Worm (Caenorhabditis elegans) whole organism, L3 larva: ENCODE measurements around the gene C52G5.2.
A peak's percentile ranks its signal among the peaks of the same experiment; 100 is the strongest.

ENCODE experiments used
- R02D3.7 ChIP-seq: fragments of 150-350 bp; optimal IDR thresholded peaks from 2 replicates; lab custom pipeline; 2014; ENCODE audit warnings: missing biosample characterization, missing genetic modification characterization
- aly-2 ChIP-seq: fragments of 150-350 bp; optimal IDR thresholded peaks from 2 replicates; lab custom pipeline; 2014; ENCODE audit warnings: missing biosample characterization, missing genetic modification characterization
- ama-1 ChIP-seq: fragments of 150-350 bp; optimal IDR thresholded peaks from 2 replicates; lab custom pipeline; 2018
- ceh-16 ChIP-seq: sonication (generic microtip); optimal IDR thresholded peaks from 2 replicates; lab custom pipeline; 2017; ENCODE audit warnings: missing biosample characterization, missing genetic modification characterization
- ceh-28 ChIP-seq: fragments of 150-350 bp; optimal IDR thresholded peaks from 2 replicates; lab custom pipeline; 2014; ENCODE audit warnings: missing biosample characterization, missing genetic modification reagents, missing genetic modification characterization
- ceh-82 ChIP-seq: fragments of 150-350 bp; optimal IDR thresholded peaks from 2 replicates; lab custom pipeline; 2014; ENCODE audit warnings: missing biosample characterization, missing genetic modification characterization
- ceh-9 ChIP-seq: sonication (generic microtip); optimal IDR thresholded peaks from 2 replicates; lab custom pipeline; 2018; ENCODE audit warnings: missing biosample characterization, missing genetic modification characterization
- daf-12 ChIP-seq: fragments of 150-350 bp; optimal IDR thresholded peaks from 2 replicates; lab custom pipeline; 2014; ENCODE audit warnings: missing biosample characterization, missing genetic modification reagents, missing genetic modification characterization
- egl-5 ChIP-seq: fragments of 150-350 bp; optimal IDR thresholded peaks from 2 replicates; lab custom pipeline; 2017; ENCODE audit warnings: missing biosample characterization, missing genetic modification reagents, missing genetic modification characterization, inconsistent platforms
- elt-1 ChIP-seq: fragments of 150-350 bp; optimal IDR thresholded peaks from 2 replicates; lab custom pipeline; 2014; ENCODE audit warnings: missing biosample characterization, missing genetic modification characterization
- elt-2 ChIP-seq: sonication (generic microtip); optimal IDR thresholded peaks from 2 replicates; lab custom pipeline; 2016; ENCODE audit warnings: missing genetic modification reagents, mild to moderate bottlenecking, missing genetic modification characterization, missing compliant biosample characterization
- elt-3 ChIP-seq, 3 experiments: fragments of 150-350 bp in 1 of 3; sonication (generic microtip) in 2 of 3; optimal IDR thresholded peaks; 2 replicates in 2 of 3; 4 replicates in 1 of 3; lab custom pipeline; 2014 to 2017; ENCODE audit warnings: missing biosample characterization in 3 of 3, missing genetic modification characterization in 3 of 3
- eor-1 ChIP-seq, 2 experiments: fragments of 150-350 bp; optimal IDR thresholded peaks; 2 replicates each; lab custom pipeline; 2014 to 2018; ENCODE audit warnings: missing biosample characterization in 2 of 2, missing genetic modification characterization in 2 of 2
- fkh-10 ChIP-seq: sonication (generic microtip); optimal IDR thresholded peaks from 2 replicates; lab custom pipeline; 2017; ENCODE audit warnings: missing biosample characterization, missing genetic modification reagents, missing genetic modification characterization
- fkh-2 ChIP-seq: fragments of 150-350 bp; optimal IDR thresholded peaks from 2 replicates; lab custom pipeline; 2014; ENCODE audit warnings: missing biosample characterization, missing genetic modification reagents, missing genetic modification characterization
- hmg-11 ChIP-seq: sonication (generic microtip); optimal IDR thresholded peaks from 2 replicates; lab custom pipeline; 2016; ENCODE audit warnings: missing genetic modification characterization, missing compliant biosample characterization
- jun-1 ChIP-seq: fragments of 150-350 bp; optimal IDR thresholded peaks from 2 replicates; lab custom pipeline; 2014; ENCODE audit warnings: missing biosample characterization, missing genetic modification reagents, missing genetic modification characterization
- lin-15B ChIP-seq: fragments of 150-350 bp; optimal IDR thresholded peaks from 2 replicates; lab custom pipeline; 2014; ENCODE audit warnings: missing biosample characterization, missing genetic modification characterization
- lin-39 ChIP-seq: fragments of 150-350 bp; optimal IDR thresholded peaks from 2 replicates; lab custom pipeline; 2018; ENCODE audit warnings: missing biosample characterization, missing genetic modification reagents, missing genetic modification characterization
- lsy-12 ChIP-seq: sonication (generic microtip); optimal IDR thresholded peaks from 2 replicates; lab custom pipeline; 2016; ENCODE audit warnings: mild to moderate bottlenecking, missing genetic modification characterization, missing compliant biosample characterization
- mdl-1 ChIP-seq: fragments of 150-350 bp; optimal IDR thresholded peaks from 2 replicates; lab custom pipeline; 2014; ENCODE audit warnings: missing biosample characterization, missing genetic modification characterization
- mml-1 ChIP-seq: fragments of 150-350 bp; sonication (generic microtip); optimal IDR thresholded peaks from 3 replicates; lab custom pipeline; 2014; ENCODE audit warnings: missing biosample characterization, missing genetic modification characterization
- nfya-1 ChIP-seq: sonication (generic microtip); optimal IDR thresholded peaks from 2 replicates; lab custom pipeline; 2017; ENCODE audit warnings: missing genetic modification characterization, mild to moderate bottlenecking, missing compliant biosample characterization, antibody characterized with exemption, moderate library complexity; ENCODE audit not compliant: insufficient read depth
- nhr-11 ChIP-seq: fragments of 150-350 bp; optimal IDR thresholded peaks from 2 replicates; lab custom pipeline; 2014; ENCODE audit warnings: missing biosample characterization, missing genetic modification characterization
- nhr-12 ChIP-seq: fragments of 150-350 bp; optimal IDR thresholded peaks from 2 replicates; lab custom pipeline; 2014; ENCODE audit warnings: missing biosample characterization, missing genetic modification characterization
- nhr-23 ChIP-seq: fragments of 150-350 bp; optimal IDR thresholded peaks from 2 replicates; lab custom pipeline; 2014; ENCODE audit warnings: missing biosample characterization, missing genetic modification reagents, missing genetic modification characterization
- nhr-237 ChIP-seq: fragments of 150-350 bp; optimal IDR thresholded peaks from 2 replicates; lab custom pipeline; 2014; ENCODE audit warnings: missing biosample characterization, missing genetic modification characterization
- nhr-28 ChIP-seq: fragments of 150-350 bp; optimal IDR thresholded peaks from 2 replicates; lab custom pipeline; 2014; ENCODE audit warnings: missing biosample characterization, missing genetic modification characterization
- nhr-43 ChIP-seq: sonication (generic microtip); optimal IDR thresholded peaks from 2 replicates; lab custom pipeline; 2016; ENCODE audit warnings: mild to moderate bottlenecking, missing genetic modification characterization, missing compliant biosample characterization; ENCODE audit not compliant: poor library complexity, severe bottlenecking
- nhr-76 ChIP-seq: fragments of 150-350 bp; sonication (generic microtip); optimal IDR thresholded peaks from 5 replicates; lab custom pipeline; 2014; ENCODE audit warnings: missing biosample characterization, missing genetic modification characterization
- nhr-77 ChIP-seq: fragments of 150-350 bp; optimal IDR thresholded peaks from 2 replicates; lab custom pipeline; 2014; ENCODE audit warnings: missing biosample characterization, missing genetic modification characterization
- pha-4 ChIP-seq: fragments of 150-350 bp; optimal IDR thresholded peaks from 2 replicates; lab custom pipeline; 2014; ENCODE audit warnings: missing biosample characterization, missing genetic modification reagents, missing genetic modification characterization
- pqm-1 ChIP-seq: fragments of 150-350 bp; optimal IDR thresholded peaks from 2 replicates; lab custom pipeline; 2017; ENCODE audit warnings: missing biosample characterization, missing genetic modification characterization, inconsistent platforms
- sea-2 ChIP-seq: fragments of 150-350 bp; sonication (generic microtip); optimal IDR thresholded peaks from 4 replicates; lab custom pipeline; 2014; ENCODE audit warnings: missing biosample characterization, missing genetic modification reagents, missing genetic modification characterization
- skn-1 ChIP-seq: fragments of 150-350 bp; optimal IDR thresholded peaks from 2 replicates; lab custom pipeline; 2014; ENCODE audit warnings: missing biosample characterization, missing genetic modification characterization
- snpc-4 ChIP-seq: fragments of 150-350 bp; optimal IDR thresholded peaks from 2 replicates; lab custom pipeline; 2014; ENCODE audit warnings: missing biosample characterization, missing genetic modification characterization
- tbx-2 ChIP-seq: sonication (generic microtip); optimal IDR thresholded peaks from 2 replicates; lab custom pipeline; 2016; ENCODE audit warnings: mild to moderate bottlenecking, missing genetic modification characterization, missing compliant biosample characterization
- unc-62 ChIP-seq: fragments of 150-350 bp; sonication (generic microtip); optimal IDR thresholded peaks from 4 replicates; lab custom pipeline; 2014; ENCODE audit warnings: missing biosample characterization, missing genetic modification reagents, missing genetic modification characterization
- zag-1 ChIP-seq: fragments of 150-350 bp; optimal IDR thresholded peaks from 2 replicates; lab custom pipeline; 2014; ENCODE audit warnings: missing biosample characterization, missing genetic modification characterization
- ztf-11 ChIP-seq: fragments of 150-350 bp; optimal IDR thresholded peaks from 2 replicates; lab custom pipeline; 2014; ENCODE audit warnings: missing biosample characterization, missing genetic modification characterization
- ztf-4 ChIP-seq: fragments of 150-350 bp; optimal IDR thresholded peaks from 2 replicates; lab custom pipeline; 2014; ENCODE audit warnings: missing biosample characterization, missing genetic modification characterization

C52G5.2 gene

DNA sequence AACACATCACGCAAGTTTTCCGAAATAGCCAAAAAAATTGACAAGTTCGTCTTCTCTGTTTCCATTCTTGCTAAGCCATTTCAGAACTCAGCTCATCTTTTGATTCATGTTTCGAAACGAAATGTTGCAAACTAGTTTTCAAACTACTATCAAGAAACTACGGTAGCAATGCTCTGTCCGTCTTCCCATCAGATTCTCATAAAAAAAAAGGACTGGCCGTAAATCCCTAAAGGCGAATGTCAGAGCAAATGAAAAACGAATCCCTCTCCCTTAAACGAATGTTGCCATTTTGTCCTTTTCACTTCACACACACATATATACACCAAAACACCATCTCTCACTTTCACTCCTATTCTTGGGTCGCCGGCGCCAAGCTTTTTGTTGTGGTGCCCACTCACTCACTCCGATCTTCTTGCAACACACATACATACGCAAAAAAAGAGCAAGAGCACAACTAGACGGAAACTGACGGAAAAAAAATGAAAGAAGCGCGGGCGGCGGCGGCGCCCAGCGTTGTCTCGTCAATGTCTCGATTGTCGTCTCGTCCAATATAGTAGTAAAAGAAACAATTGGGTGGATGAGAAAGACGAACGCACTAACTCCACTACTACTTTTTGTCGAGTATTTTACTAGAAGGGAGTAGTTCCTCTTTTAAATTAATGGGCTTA lies 15.2 kb upstream of the C52G5.2 start:
- no peak for TF ChIP-seq nhr-76 (tag; lab: Kevin White, UChicago)
- no peak for TF ChIP-seq mml-1
- peak; percentile 53 for TF ChIP-seq lin-39
- no peak for TF ChIP-seq eor-1 (tag; optimal IDR thresholded peaks at IDR 0.05; lab: Kevin White, UChicago)
- no peak for TF ChIP-seq elt-3 (tag; optimal IDR thresholded peaks at IDR 0.05; lab: Kevin White, UChicago)
- peak; percentile 43 for TF ChIP-seq nfya-1 (tag; lab: Kevin White, UChicago)
- peak; percentile 19 for TF ChIP-seq hmg-11
- TF ChIP-seq, all 47 proteins: peak for 3

DNA sequence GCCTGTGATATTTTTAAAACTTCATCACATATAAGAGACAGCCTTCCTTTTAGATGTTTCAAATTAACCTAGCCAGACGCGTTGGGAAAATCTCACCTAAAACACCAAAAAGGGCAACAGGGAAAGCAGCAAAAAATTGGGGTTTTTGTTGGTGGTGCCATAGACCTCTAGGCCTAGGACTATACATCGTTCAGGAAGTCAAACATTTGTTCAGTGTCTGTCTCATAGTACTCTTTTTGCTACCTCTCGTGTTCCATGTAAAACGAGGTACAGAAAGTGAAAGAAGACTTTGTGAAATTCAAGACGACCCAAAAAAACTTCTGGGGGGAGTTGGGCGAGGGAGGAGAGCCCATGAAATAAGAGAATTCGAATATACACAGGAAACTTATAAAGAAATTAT lies 14.1 kb upstream of the C52G5.2 start:
- TF ChIP-seq nhr-28 (tag; lab: Kevin White, UChicago) = no peak

DNA sequence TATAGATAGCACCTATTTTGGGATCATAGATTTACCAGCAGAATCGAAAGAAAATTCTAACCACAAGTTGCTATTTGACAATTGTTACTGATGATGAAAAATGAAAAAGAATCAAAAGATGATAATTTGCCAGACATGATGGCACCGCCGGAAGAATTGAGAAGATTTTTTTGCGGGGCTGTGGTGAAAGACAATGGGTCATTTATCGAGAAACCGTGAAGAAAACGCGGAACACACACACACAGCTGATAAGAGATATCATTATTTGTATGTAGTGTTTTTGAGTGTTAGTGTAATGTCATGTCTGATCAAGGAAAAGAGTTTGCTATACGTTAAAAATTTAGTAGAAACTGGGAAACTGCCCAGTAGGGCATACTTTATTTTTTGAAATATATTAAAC lies 8.3 kb upstream of the C52G5.2 start:
- TF ChIP-seq pha-4 (tag; lab: Kevin White, UChicago) = no peak
- no peak for TF ChIP-seq nhr-23 (tag; lab: Kevin White, UChicago)
- peak; percentile 24 for TF ChIP-seq elt-2 (tag; lab: Kevin White, UChicago)
- no peak for TF ChIP-seq ztf-4 (tag; lab: Kevin White, UChicago)
- TF ChIP-seq nfya-1 (tag; lab: Kevin White, UChicago) = no peak
- TF ChIP-seq lin-15B (tag; lab: Kevin White, UChicago) = no peak
- peak in 1 of 3 experiments; percentile 21 for TF ChIP-seq elt-3 (tag; optimal IDR thresholded peaks at IDR 0.05; lab: Kevin White, UChicago)
- no peak for TF ChIP-seq nhr-12 (tag; lab: Kevin White, UChicago)
- TF ChIP-seq nhr-237 (tag; lab: Kevin White, UChicago) = no peak

DNA sequence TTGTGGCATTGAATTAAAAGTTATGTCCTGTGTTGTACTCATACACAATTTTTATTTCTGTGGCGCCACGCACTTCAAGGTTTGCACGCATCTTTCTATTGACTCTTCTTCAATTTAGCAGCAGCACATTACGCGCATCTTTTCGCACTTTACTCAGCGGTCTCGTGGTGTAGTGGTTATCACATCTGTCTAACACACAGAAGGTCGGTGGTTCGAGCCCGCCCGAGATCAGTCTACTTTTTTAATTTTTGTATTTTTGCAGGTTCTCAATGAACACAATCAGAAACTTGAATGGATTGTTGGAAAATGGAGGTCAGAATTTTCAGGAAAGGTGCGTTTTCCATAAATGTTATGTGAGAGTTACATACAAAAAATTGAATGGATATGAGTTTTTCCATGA lies 419 bp downstream of the C52G5.2 start:
- TF ChIP-seq sea-2 (GFP tag; lab: Kevin White, UChicago) (no peak), elt-2 (tag; lab: Kevin White, UChicago) (peak; percentile 38), nfya-1 (tag; lab: Kevin White, UChicago) (peak; percentile 25), R02D3.7 (tag; lab: Kevin White, UChicago) (no peak), lsy-12 (tag; lab: Kevin White, UChicago) (peak; percentile 6), fkh-2 (tag; lab: Kevin White, UChicago) (no peak), nhr-43 (tag; lab: Kevin White, UChicago) (peak; percentile 48), hmg-11 (peak; percentile 0), daf-12 (tag; lab: Kevin White, UChicago) (no peak), jun-1 (tag; lab: Kevin White, UChicago) (peak; percentile 21), skn-1 (tag; lab: Kevin White, UChicago) (no peak)

DNA sequence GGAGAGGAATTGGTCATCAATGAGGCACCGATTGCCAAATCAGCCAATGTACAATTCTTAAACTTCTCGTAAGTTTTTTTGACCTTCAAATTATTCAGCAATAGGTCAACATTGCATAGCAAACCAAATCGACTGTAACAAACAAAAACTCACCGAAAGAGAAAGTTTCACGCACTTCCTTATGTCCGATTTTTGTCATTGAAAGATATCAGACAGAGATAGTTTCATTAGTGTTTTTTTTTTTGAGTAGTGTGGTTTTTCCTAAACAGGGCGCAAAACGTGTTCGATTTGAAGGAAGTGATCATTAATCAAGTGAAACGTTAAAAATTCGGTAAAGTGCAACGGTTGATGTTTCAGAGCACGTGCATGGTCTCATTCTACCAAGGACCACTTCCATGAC lies 1.1 kb downstream of the C52G5.2 start:
- TF ChIP-seq hmg-11 (no peak), nfya-1 (tag; lab: Kevin White, UChicago) (peak; percentile 3), ceh-9 (tag; lab: Kevin White, UChicago) (no peak), ama-1 (lab: Kevin White, UChicago) (no peak), pha-4 (tag; lab: Kevin White, UChicago) (no peak), mml-1 (no peak), tbx-2 (no peak), nhr-12 (tag; lab: Kevin White, UChicago) (no peak), elt-1 (tag; lab: Kevin White, UChicago) (peak; percentile 56), elt-3 (tag; optimal IDR thresholded peaks at IDR 0.05; lab: Kevin White, UChicago) (peak in 1 of 3 experiments; percentile 16), snpc-4 (tag; lab: Kevin White, UChicago) (no peak), ceh-28 (tag; lab: Kevin White, UChicago) (no peak), ceh-16 (no peak), egl-5 (no peak), aly-2 (tag; lab: Kevin White, UChicago) (no peak), sea-2 (GFP tag; lab: Kevin White, UChicago) (no peak), mdl-1 (tag; lab: Kevin White, UChicago) (no peak), fkh-10 (GFP tag; lab: Kevin White, UChicago) (no peak), fkh-2 (tag; lab: Kevin White, UChicago) (no peak), nhr-237 (tag; lab: Kevin White, UChicago) (no peak), nhr-43 (tag; lab: Kevin White, UChicago) (peak; percentile 66), zag-1 (tag; lab: Kevin White, UChicago) (no peak), elt-2 (tag; lab: Kevin White, UChicago) (no peak), unc-62 (GFP tag; lab: Kevin White, UChicago) (no peak), lsy-12 (tag; lab: Kevin White, UChicago) (no peak), ztf-11 (tag; lab: Kevin White, UChicago) (no peak), ztf-4 (tag; lab: Kevin White, UChicago) (no peak), lin-39 (no peak), nhr-11 (tag; lab: Kevin White, UChicago) (no peak), eor-1 (tag; optimal IDR thresholded peaks at IDR 0.05; lab: Kevin White, UChicago) (no peak), daf-12 (tag; lab: Kevin White, UChicago) (no peak), pqm-1 (tag; lab: Kevin White, UChicago) (no peak), lin-15B (tag; lab: Kevin White, UChicago) (no peak), skn-1 (tag; lab: Kevin White, UChicago) (no peak), nhr-77 (tag; lab: Kevin White, UChicago) (no peak), ceh-82 (tag; lab: Kevin White, UChicago) (no peak)
